Worm (Caenorhabditis elegans): Measurements from ENCODE around the gene T01B7.5.

DNA sequence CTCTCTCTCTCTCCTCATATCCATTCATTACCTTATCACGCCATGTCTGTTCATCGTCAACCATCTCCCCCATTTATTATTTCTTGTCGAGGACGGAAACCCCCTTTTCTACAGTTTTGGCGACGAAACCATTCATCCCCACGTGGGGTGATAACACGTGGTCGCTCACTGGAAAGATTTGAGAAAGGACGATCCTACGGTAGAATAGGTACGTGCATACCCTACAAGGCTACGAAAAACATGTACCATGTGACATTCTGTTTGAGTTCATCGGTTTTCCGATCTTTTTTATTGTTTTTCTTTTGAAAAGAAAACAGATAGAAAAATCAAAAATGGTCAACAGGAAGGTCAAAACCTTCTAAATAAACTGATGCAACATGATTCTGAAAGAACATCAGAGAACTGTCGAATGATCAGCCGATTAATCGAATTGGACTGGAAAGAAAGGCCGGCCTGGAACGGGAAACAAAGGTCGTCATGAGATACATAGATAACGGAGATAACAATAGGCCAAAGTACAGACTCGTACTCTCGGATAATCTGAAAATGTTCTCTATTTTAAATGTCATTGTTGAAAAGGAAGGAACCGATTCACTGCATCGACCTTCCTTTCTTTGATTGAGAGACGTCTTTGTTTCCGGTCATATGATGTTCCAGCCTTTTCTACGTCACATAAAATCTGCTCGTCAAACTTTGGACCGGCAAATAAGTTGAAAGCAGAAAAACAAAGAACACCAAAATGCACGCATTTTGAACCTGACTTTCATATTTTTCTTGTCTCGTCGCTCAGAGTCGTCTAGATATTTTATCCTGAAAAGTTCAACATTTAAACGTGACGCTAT is 25.6 kb downstream of the T01B7.5 start:
- no peak for TF ChIP-seq dao-5 (tag; optimal IDR thresholded peaks at IDR 0.05)
- no peak for TF ChIP-seq W03F9.2 (tag; optimal IDR thresholded peaks at IDR 0.05)

Measured in whole organism, L4/young adult.